Fruit fly (Drosophila melanogaster) whole organism, embryonic: ENCODE results near the gene anne.

ENCODE experiments used
- Adf1 ChIP-seq: fragments of 200-800 bp; sonication (Bioruptor generic); IDR thresholded peaks from 2 replicates; pipeline ENCODE4 v1.3.6; 2022; ENCODE audit warnings: missing biosample characterization, missing genetic modification characterization
- Aef1 ChIP-seq: fragments of 200-800 bp; sonication (Bioruptor generic); IDR thresholded peaks from 3 replicates; pipeline ENCODE4 v1.3.6; 2022; ENCODE audit warnings: missing biosample characterization, missing genetic modification characterization
- Awh ChIP-seq: fragments of 200-800 bp; sonication (Bioruptor generic); IDR thresholded peaks from 2 replicates; pipeline ENCODE4, ENCODE4 v1.3.6; 2022; ENCODE audit warnings: missing biosample characterization, missing genetic modification characterization
- CG1024 ChIP-seq: fragments of 200-800 bp; sonication (Bioruptor generic); IDR thresholded peaks from 2 replicates; pipeline ENCODE4 v1.3.6; 2022; ENCODE audit warnings: missing biosample characterization, missing genetic modification characterization
- CG11723 ChIP-seq: fragments of 200-800 bp; sonication (Bioruptor generic); optimal IDR thresholded peaks from 2 replicates; lab custom pipeline; 2017; ENCODE audit warnings: missing biosample characterization, mild to moderate bottlenecking, missing genetic modification characterization
- CG12769 ChIP-seq: fragments of 200-800 bp; sonication (Bioruptor generic); optimal IDR thresholded peaks from 2 replicates; lab custom pipeline; 2019; ENCODE audit warnings: missing biosample characterization, mild to moderate bottlenecking, missing genetic modification characterization, moderate library complexity
- CG1603 ChIP-seq: fragments of 200-800 bp; sonication (Bioruptor generic); optimal IDR thresholded peaks from 2 replicates; lab custom pipeline; 2019; ENCODE audit warnings: missing biosample characterization, mild to moderate bottlenecking, missing genetic modification characterization, moderate library complexity
- CG16863 ChIP-seq: fragments of 200-800 bp; sonication (Bioruptor generic); optimal IDR thresholded peaks from 3 replicates; lab custom pipeline; 2016; ENCODE audit warnings: missing biosample characterization, missing genetic modification characterization
- CG17359 ChIP-seq: fragments of 200-800 bp; sonication (Bioruptor generic); optimal IDR thresholded peaks from 3 replicates; lab custom pipeline; 2018; ENCODE audit warnings: missing biosample characterization, mild to moderate bottlenecking, missing genetic modification characterization, moderate library complexity
- CG17361 ChIP-seq: fragments of 200-800 bp; sonication (Bioruptor generic); IDR thresholded peaks from 3 replicates; pipeline ENCODE4 v1.3.6; 2022; ENCODE audit warnings: missing biosample characterization, missing genetic modification characterization
- CG17612 ChIP-seq: fragments of 200-800 bp; sonication (Bioruptor generic); IDR thresholded peaks from 2 replicates; pipeline ENCODE4 v1.3.6; 2022; ENCODE audit warnings: missing biosample characterization, missing genetic modification characterization
- CG17802 ChIP-seq: fragments of 200-800 bp; sonication (Bioruptor generic); optimal IDR thresholded peaks from 2 replicates; lab custom pipeline; 2018; ENCODE audit warnings: missing biosample characterization, mild to moderate bottlenecking, missing genetic modification characterization, moderate library complexity
- CG18764 ChIP-seq: fragments of 200-800 bp; sonication (Bioruptor generic); optimal IDR thresholded peaks from 3 replicates; lab custom pipeline; 2016; ENCODE audit warnings: missing biosample characterization, missing genetic modification characterization
- CG2120 ChIP-seq: fragments of 200-800 bp; sonication (Bioruptor generic); optimal IDR thresholded peaks from 3 replicates; lab custom pipeline; 2016; ENCODE audit warnings: missing biosample characterization, missing genetic modification characterization
- CG2199 ChIP-seq: fragments of 200-800 bp; sonication (Bioruptor generic); IDR thresholded peaks from 3 replicates; pipeline ENCODE4 v1.3.6; 2022; ENCODE audit warnings: missing biosample characterization, missing genetic modification characterization
- CG30020 ChIP-seq: fragments of 200-800 bp; optimal IDR thresholded peaks from 2 replicates; lab custom pipeline; 2019; ENCODE audit warnings: missing biosample characterization, mild to moderate bottlenecking, missing genetic modification characterization, moderate library complexity
- CG3407 ChIP-seq: fragments of 200-800 bp; sonication (Bioruptor generic); optimal IDR thresholded peaks from 2 replicates; lab custom pipeline; 2018; ENCODE audit warnings: missing biosample characterization, mild to moderate bottlenecking, missing genetic modification characterization
- CG34376 ChIP-seq: fragments of 200-800 bp; sonication (Bioruptor generic); optimal IDR thresholded peaks from 2 replicates; lab custom pipeline; 2018; ENCODE audit warnings: missing biosample characterization, mild to moderate bottlenecking, missing genetic modification characterization
- CG3726 ChIP-seq: fragments of 200-800 bp; sonication (Bioruptor generic); IDR thresholded peaks from 3 replicates; pipeline ENCODE4, ENCODE4 v1.3.6; 2022; ENCODE audit warnings: missing biosample characterization, missing genetic modification characterization
- CG7271 ChIP-seq: fragments of 200-800 bp; sonication (Bioruptor generic); optimal IDR thresholded peaks from 2 replicates; lab custom pipeline; 2018; ENCODE audit warnings: missing biosample characterization, mild to moderate bottlenecking, missing genetic modification characterization, moderate library complexity
- CG7357 ChIP-seq: fragments of 200-800 bp; sonication (Bioruptor generic); IDR thresholded peaks from 3 replicates; pipeline ENCODE4 v1.3.6; 2022; ENCODE audit warnings: missing biosample characterization, missing genetic modification characterization
- CG8290 ChIP-seq, 3 experiments: fragments of 200-800 bp; sonication (Bioruptor generic); optimal IDR thresholded peaks; 2 replicates each; lab custom pipeline; 2016 to 2019; ENCODE audit warnings: missing biosample characterization in 3 of 3, missing genetic modification characterization in 3 of 3, mild to moderate bottlenecking in 2 of 3, moderate library complexity in 1 of 3
- D19A ChIP-seq: fragments of 200-800 bp; optimal IDR thresholded peaks from 3 replicates; lab custom pipeline; 2019; ENCODE audit warnings: missing biosample characterization, mild to moderate bottlenecking, missing genetic modification characterization, moderate library complexity
- Deaf1 ChIP-seq: fragments of 200-800 bp; optimal IDR thresholded peaks from 3 replicates; lab custom pipeline; 2019; ENCODE audit warnings: missing biosample characterization, mild to moderate bottlenecking, missing genetic modification characterization, moderate library complexity
- Gsc ChIP-seq: fragments of 200-800 bp; sonication (Bioruptor generic); IDR thresholded peaks from 2 replicates; pipeline ENCODE4 v1.3.6; 2022; ENCODE audit warnings: missing biosample characterization, missing genetic modification characterization
- HLH4C ChIP-seq: fragments of 200-800 bp; sonication (Bioruptor generic); IDR thresholded peaks from 3 replicates; pipeline ENCODE4 v1.3.6; 2022; ENCODE audit warnings: missing biosample characterization, missing genetic modification characterization; ENCODE audit not compliant: partially characterized antibody
- MESR4 ChIP-seq: fragments of 200-800 bp; sonication (Bioruptor generic); optimal IDR thresholded peaks from 2 replicates; lab custom pipeline; 2018; ENCODE audit warnings: missing biosample characterization, mild to moderate bottlenecking, missing genetic modification characterization, moderate library complexity
- Max ChIP-seq: fragments of 200-800 bp; sonication (Bioruptor generic); optimal IDR thresholded peaks from 2 replicates; lab custom pipeline; 2016; ENCODE audit warnings: missing biosample characterization, mild to moderate bottlenecking, missing genetic modification characterization
- Med ChIP-seq: fragments of 200-800 bp; sonication (Bioruptor generic); peaks from one replicate; lab custom pipeline; 2016; ENCODE audit warnings: missing biosample characterization, missing genetic modification characterization, mild to moderate bottlenecking, inconsistent platforms, moderate library complexity
- Pdp1 ChIP-seq, 2 experiments: fragments of 200-800 bp; sonication (Bioruptor generic); optimal IDR thresholded peaks; 3 replicates each; lab custom pipeline; 2016; ENCODE audit warnings: missing biosample characterization in 2 of 2, missing genetic modification characterization in 2 of 2, mild to moderate bottlenecking in 1 of 2, moderate library complexity in 1 of 2
- Six4 ChIP-seq: fragments of 200-800 bp; sonication (Bioruptor generic); optimal IDR thresholded peaks from 2 replicates; lab custom pipeline; 2016; ENCODE audit warnings: missing biosample characterization, missing genetic modification characterization
- caup ChIP-seq: fragments of 200-800 bp; sonication (Bioruptor generic); optimal IDR thresholded peaks from 3 replicates; lab custom pipeline; 2017; ENCODE audit warnings: missing biosample characterization, mild to moderate bottlenecking, missing genetic modification characterization, moderate library complexity; ENCODE audit not compliant: severe bottlenecking
- chn ChIP-seq: fragments of 200-800 bp; sonication (Bioruptor generic); optimal IDR thresholded peaks from 2 replicates; lab custom pipeline; 2016; ENCODE audit warnings: missing biosample characterization, missing genetic modification characterization
- da ChIP-seq: fragments of 200-800 bp; sonication (Bioruptor generic); optimal IDR thresholded peaks from 2 replicates; lab custom pipeline; 2016; ENCODE audit warnings: missing biosample characterization, missing genetic modification characterization
- dan ChIP-seq: fragments of 200-800 bp; sonication (Bioruptor generic); IDR thresholded peaks from 2 replicates; pipeline ENCODE4 v1.3.6; 2022; ENCODE audit warnings: missing biosample characterization, missing genetic modification characterization
- eve ChIP-seq, 2 experiments: fragments of >200 bp; optimal IDR thresholded peaks; 2 replicates each; lab custom pipeline; 2017; ENCODE audit warnings: missing biosample characterization in 2 of 2, missing genetic modification characterization in 2 of 2
- kay ChIP-seq: fragments of 200-800 bp; sonication (Bioruptor generic); optimal IDR thresholded peaks from 2 replicates; lab custom pipeline; 2016; ENCODE audit warnings: missing biosample characterization, missing genetic modification characterization
- lola ChIP-seq, 3 experiments: fragments of >200 bp in 2 of 3; fragments of 200-800 bp in 1 of 3; sonication (Bioruptor generic) in 1 of 3; optimal IDR thresholded peaks; 2 replicates each; lab custom pipeline; 2017 to 2019; ENCODE audit warnings: missing biosample characterization in 3 of 3, missing genetic modification characterization in 3 of 3, mild to moderate bottlenecking in 1 of 3, moderate library complexity in 1 of 3
- lov ChIP-seq, 2 experiments: fragments of 200-800 bp in 1 of 2; fragments of >200 bp in 1 of 2; sonication (Bioruptor generic) in 1 of 2; IDR thresholded peaks in 1 of 2; optimal IDR thresholded peaks in 1 of 2; 2 replicates in 1 of 2; 3 replicates in 1 of 2; pipeline versions ENCODE4 v1.3.6 to Lab custom; 2017 to 2022; ENCODE audit warnings: missing biosample characterization in 1 of 2, missing genetic modification characterization in 1 of 2
- nmo ChIP-seq: fragments of 200-800 bp; sonication (Bioruptor generic); optimal IDR thresholded peaks from 2 replicates; lab custom pipeline; 2018; ENCODE audit warnings: missing biosample characterization, mild to moderate bottlenecking, missing genetic modification characterization, moderate library complexity
- nom ChIP-seq: fragments of 200-800 bp; sonication (Bioruptor generic); optimal IDR thresholded peaks from 2 replicates; lab custom pipeline; 2017; ENCODE audit warnings: missing biosample characterization, missing genetic modification characterization, mild to moderate bottlenecking, moderate library complexity, missing genetic modification reagents
- onecut ChIP-seq: fragments of 200-800 bp; sonication (Bioruptor generic); IDR thresholded peaks from 2 replicates; pipeline ENCODE4 v1.3.6; 2022; ENCODE audit warnings: missing biosample characterization, missing genetic modification characterization
- otp ChIP-seq: fragments of 200-800 bp; sonication (Bioruptor generic); IDR thresholded peaks from 3 replicates; pipeline ENCODE4, ENCODE4 v1.3.6; 2022; ENCODE audit warnings: missing biosample characterization, missing genetic modification characterization
- pfk ChIP-seq: fragments of 200-800 bp; sonication (Bioruptor generic); optimal IDR thresholded peaks from 2 replicates; lab custom pipeline; 2018; ENCODE audit warnings: missing biosample characterization, mild to moderate bottlenecking, missing genetic modification characterization, moderate library complexity
- row ChIP-seq: fragments of 200-800 bp; sonication (Bioruptor generic); IDR thresholded peaks from 3 replicates; pipeline ENCODE4 v1.3.6; 2022; ENCODE audit warnings: missing biosample characterization, missing genetic modification characterization
- sens ChIP-seq: fragments of 200-800 bp; sonication (Bioruptor generic); peaks from one replicate; lab custom pipeline; 2016; ENCODE audit warnings: missing biosample characterization, missing genetic modification characterization
- seq ChIP-seq: fragments of 200-800 bp; sonication (Bioruptor generic); IDR thresholded peaks from 2 replicates; pipeline ENCODE4 v1.3.6; 2022; ENCODE audit warnings: missing biosample characterization, missing genetic modification characterization
- slou ChIP-seq: fragments of 200-800 bp; sonication (Bioruptor generic); optimal IDR thresholded peaks from 3 replicates; lab custom pipeline; 2016; ENCODE audit warnings: missing biosample characterization, missing genetic modification characterization
- wek ChIP-seq: fragments of 200-800 bp; sonication (Bioruptor generic); optimal IDR thresholded peaks from 3 replicates; lab custom pipeline; 2018; ENCODE audit warnings: missing biosample characterization, mild to moderate bottlenecking, missing genetic modification characterization, moderate library complexity
- yki ChIP-seq: fragments of >200 bp; optimal IDR thresholded peaks from 3 replicates; lab custom pipeline; 2018

Gene anne

dm6 chr4:180780-181179, 48.8 kb downstream of the anne start (continued):
- TF ChIP-seq seq (GFP tag; lab: Robert Waterston, UW) (0 out of 2 replicates have a peak, but pooled peaks have one; percentile 8), eve (GFP tag; optimal IDR thresholded peaks at IDR 0.05; lab: Kevin White, UChicago) (peak in 1 of 2 experiments; percentile 21), CG2120 (GFP tag; lab: Kevin White, UChicago) (peak; percentile 3), CG18764 (no peak), dan (no peak), lola (GFP tag; optimal IDR thresholded peaks at IDR 0.05; lab: Kevin White, UChicago) (no peak), pfk (GFP tag; lab: Kevin White, UChicago) (peak; percentile 47), Awh (GFP tag; lab: Robert Waterston, UW) (no peak), kay (GFP tag; lab: Kevin White, UChicago) (peak; percentile 7), Gsc (no peak), yki (lab: Kevin White, UChicago) (no peak), otp (GFP tag; lab: Robert Waterston, UW) (no peak), CG3726 (no peak), nom (GFP tag; lab: Kevin White, UChicago) (no peak), row (GFP tag; lab: Robert Waterston, UW) (peak; percentile 55; the same call in 2 of the 3 replicates), CG3407 (no peak), CG7357 (peak; percentile 90), Six4 (GFP tag; lab: Kevin White, UChicago) (no peak), CG1024 (GFP tag; lab: Robert Waterston, UW) (peak; percentile 84), Max (GFP tag; lab: Kevin White, UChicago) (no peak), Adf1 (GFP tag; lab: Robert Waterston, UW) (no peak), CG34376 (GFP tag; lab: Kevin White, UChicago) (peak; percentile 1), CG17612 (no peak), CG16863 (no peak), Aef1 (GFP tag; lab: Robert Waterston, UW) (no peak), slou (GFP tag; lab: Kevin White, UChicago) (no peak), HLH4C (GFP tag; lab: Robert Waterston, UW) (no peak)

DNA sequence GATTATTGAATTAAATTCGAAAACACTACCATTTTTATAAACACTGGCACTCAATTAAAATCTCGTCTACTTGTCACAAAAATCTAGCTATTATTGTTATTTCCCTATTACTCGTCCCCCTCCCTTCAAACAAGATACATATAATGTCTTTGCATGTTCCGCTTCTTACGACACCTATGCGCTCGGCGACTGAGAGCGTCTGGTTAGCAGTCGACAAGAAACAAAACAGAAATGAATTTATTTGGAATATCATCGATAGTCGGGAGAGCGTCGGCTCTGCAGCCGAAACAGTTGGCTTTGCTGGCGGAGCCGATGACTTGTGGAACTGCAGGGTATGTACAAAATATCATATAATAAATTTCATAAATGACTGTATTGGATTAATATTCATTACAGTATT, 49.6 kb downstream of the anne start:
- TF ChIP-seq row (GFP tag; lab: Robert Waterston, UW) (peak; percentile 38; the same call in 1 of the 3 replicates), caup (GFP tag; lab: Kevin White, UChicago) (peak; percentile 24), pfk (GFP tag; lab: Kevin White, UChicago) (peak; percentile 63), MESR4 (GFP tag; lab: Kevin White, UChicago) (peak; percentile 5), chn (GFP tag; lab: Kevin White, UChicago) (no peak), CG7271 (no peak), D19A (tag; lab: Kevin White, UChicago) (peak; percentile 24), Med (GFP tag; lab: Kevin White, UChicago) (peak; percentile 84), Deaf1 (tag; lab: Kevin White, UChicago) (peak; percentile 91), CG17802 (tag; lab: Kevin White, UChicago) (peak; percentile 78), CG11723 (peak; percentile 85), onecut (peak; percentile 5; the same call in 1 of the 2 replicates), CG17359 (tag; lab: Kevin White, UChicago) (peak; percentile 5), nmo (GFP tag; lab: Kevin White, UChicago) (no peak), CG30020 (peak; percentile 88), CG12769 (peak; percentile 8), wek (GFP tag; lab: Kevin White, UChicago) (peak; percentile 32), CG1603 (tag; lab: Kevin White, UChicago) (peak; percentile 73), da (GFP tag; lab: Kevin White, UChicago) (no peak), CG17361 (GFP tag; lab: Robert Waterston, UW) (no peak), sens (GFP tag; lab: Kevin White, UChicago) (peak; percentile 53), lov (optimal IDR thresholded peaks at IDR 0.05; lab: Kevin White, UChicago) (no peak), lov (GFP tag; IDR thresholded peaks at IDR 0.05; lab: Robert Waterston, UW) (no peak), CG2199 (GFP tag; lab: Robert Waterston, UW) (peak; percentile 91), CG8290 (GFP tag; optimal IDR thresholded peaks at IDR 0.05; lab: Kevin White, UChicago) (peak; percentile 23), CG8290 (tag; optimal IDR thresholded peaks at IDR 0.05; lab: Kevin White, UChicago) (peak in 1 of 2 experiments; percentile 58), Pdp1 (GFP tag; optimal IDR thresholded peaks at IDR 0.05; lab: Kevin White, UChicago) (peak in 1 of 2 experiments; percentile 77)
